Worm (Caenorhabditis elegans) whole organism, midembryonic: ENCODE data around the gene vps-22.
"Not testable (repeated sequence)": the region's sequence is repeated elsewhere in the genome, so short reads cannot be mapped to it uniquely, and the experiment has no call there.

Experiments used
- T22C8.4 ChIP-seq: fragments of 200-800 bp; sonication (Bioruptor generic); IDR thresholded peaks from 2 replicates; pipeline ENCODE4 v1.3.6; 2022; ENCODE audit warnings: missing genetic modification characterization, missing compliant biosample characterization
- cog-1 ChIP-seq: sonication (generic microtip); optimal IDR thresholded peaks from 2 replicates; lab custom pipeline; 2016; ENCODE audit warnings: missing genetic modification characterization, missing compliant biosample characterization
- flt-1 ChIP-seq: fragments of 200-800 bp; sonication (Bioruptor generic); IDR thresholded peaks from 2 replicates; pipeline ENCODE4 v1.3.6; 2022; ENCODE audit warnings: missing genetic modification characterization, missing compliant biosample characterization
- klf-2 ChIP-seq: fragments of 200-800 bp; sonication (Bioruptor generic); conservative IDR thresholded peaks from 2 replicates; pipeline ENCODE4 v1.3.6; 2022; ENCODE audit warnings: missing genetic modification reagents, missing genetic modification characterization, missing compliant biosample characterization
- med-1 ChIP-seq: sonication (generic microtip); optimal IDR thresholded peaks from 2 replicates; lab custom pipeline; 2017; ENCODE audit warnings: missing genetic modification characterization, mild to moderate bottlenecking, missing compliant biosample characterization, antibody characterized with exemption, missing genetic modification reagents; ENCODE audit not compliant: insufficient read depth
- ref-1 ChIP-seq: fragments of 200-800 bp; sonication (Bioruptor generic); conservative IDR thresholded peaks from 2 replicates; pipeline ENCODE4 v1.3.6; 2022; ENCODE audit warnings: missing genetic modification reagents, missing genetic modification characterization, missing compliant biosample characterization
- tab-1 ChIP-seq: fragments of 200-800 bp; sonication (Bioruptor generic); IDR thresholded peaks from 2 replicates; pipeline ENCODE4 v1.3.6; 2022; ENCODE audit warnings: missing genetic modification characterization, missing compliant biosample characterization
- ztf-23 ChIP-seq: fragments of 200-800 bp; sonication (Bioruptor generic); IDR thresholded peaks from 2 replicates; pipeline ENCODE4 v1.3.6; 2022; ENCODE audit warnings: missing genetic modification reagents, missing genetic modification characterization, missing compliant biosample characterization
- ztf-29 ChIP-seq: fragments of 200-800 bp; sonication (Bioruptor generic); IDR thresholded peaks from 2 replicates; pipeline ENCODE4 v1.3.6; 2022; ENCODE audit warnings: missing genetic modification reagents, missing genetic modification characterization, missing compliant biosample characterization

vps-22 gene

DNA sequence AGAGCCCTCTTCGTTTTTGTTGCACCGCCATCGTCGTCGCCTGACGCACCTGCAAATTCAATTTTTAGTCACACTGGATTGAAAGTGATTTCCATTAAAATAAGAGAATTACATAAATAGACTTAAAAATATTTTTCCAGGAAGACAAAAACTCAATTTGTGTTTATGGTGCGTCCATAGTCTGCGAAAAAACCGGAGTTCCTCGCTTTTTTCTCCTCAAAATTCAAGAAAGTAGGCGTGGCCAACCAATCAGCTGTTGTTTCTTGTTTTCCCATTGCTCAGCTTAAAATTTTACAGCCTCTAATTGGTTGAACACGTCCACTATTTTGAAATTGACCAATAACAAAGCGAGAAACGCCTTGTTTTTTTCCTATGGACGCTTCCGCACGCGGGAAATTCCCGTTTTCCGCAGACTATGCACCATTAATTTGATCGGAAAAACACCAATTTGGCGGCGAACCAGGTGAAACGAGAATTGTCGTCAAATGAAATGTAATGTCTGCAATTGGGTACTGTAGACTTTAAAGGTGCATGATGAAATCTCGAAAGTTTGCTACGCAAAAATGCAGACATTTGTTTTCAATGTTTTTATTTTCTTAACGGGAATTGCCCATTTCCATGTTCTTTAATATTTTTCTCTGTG, 22.3 kb upstream of the vps-22 start, which contains the start of gene C27F2.7:
Gene C27F2.7, minus strand, starts transcription at position 51 of the 643 bp plus-strand sequence.
- TF ChIP-seq med-1 = no peak
- TF ChIP-seq klf-2 = no peak
- TF ChIP-seq cog-1 (tag; lab: Kevin White, UChicago) = no peak
- no peak for TF ChIP-seq ztf-23 (GFP tag; lab: Robert Waterston, UW)
- TF ChIP-seq tab-1 (GFP tag; lab: Robert Waterston, UW) = no peak
- TF ChIP-seq flt-1 = no peak
- no peak for TF ChIP-seq ztf-29 (GFP tag; lab: Robert Waterston, UW)
- TF ChIP-seq T22C8.4 = no peak
- TF ChIP-seq ref-1 (GFP tag; lab: Robert Waterston, UW) = no peak

DNA sequence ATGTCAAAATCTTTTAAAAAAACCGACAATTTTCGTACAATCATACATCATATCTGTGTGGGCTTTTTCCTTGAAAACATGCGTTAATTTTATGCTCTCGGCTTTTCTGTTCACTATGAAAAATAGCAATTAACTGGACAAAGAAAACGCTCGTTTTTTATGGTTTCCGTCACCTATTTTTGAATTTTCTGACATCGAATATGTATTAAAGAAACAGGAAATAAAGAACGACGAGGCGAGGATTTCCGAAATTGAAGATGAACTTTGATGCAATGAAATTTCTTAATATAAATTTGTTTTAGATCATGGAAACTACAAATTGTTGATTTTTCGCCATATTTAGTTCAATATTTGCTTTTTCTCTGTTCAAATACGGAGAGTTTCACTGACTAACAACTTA, 21.7 kb upstream of the vps-22 start:
- TF ChIP-seq klf-2 (no peak), T22C8.4 (no peak), cog-1 (tag; lab: Kevin White, UChicago) (no peak), ztf-29 (GFP tag; lab: Robert Waterston, UW) (no peak), ztf-23 (GFP tag; lab: Robert Waterston, UW) (no peak), tab-1 (GFP tag; lab: Robert Waterston, UW) (no peak), med-1 (no peak), flt-1 (no peak), ref-1 (GFP tag; lab: Robert Waterston, UW) (no peak)

DNA sequence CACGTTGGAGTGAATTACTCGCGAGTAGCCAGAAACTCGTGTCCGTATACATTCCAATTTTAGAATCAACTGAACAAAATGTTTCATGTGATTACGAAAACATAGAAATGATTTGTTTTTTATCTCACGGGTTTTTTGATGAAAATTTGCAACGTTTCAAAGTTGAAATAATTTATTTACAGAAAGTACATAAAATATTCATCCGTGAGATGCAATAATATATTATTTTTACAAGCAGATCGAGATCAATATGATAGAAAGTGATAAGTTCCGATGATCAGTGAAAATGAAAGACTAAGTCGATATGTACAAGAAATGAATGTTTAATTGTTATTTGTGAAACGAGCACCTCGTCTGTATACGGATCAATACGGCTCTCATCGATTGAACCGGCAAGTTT, 18.1 kb upstream of the vps-22 start, which contains the start of gene C27F2.6:
Gene C27F2.6, minus strand, starts transcription at position 101 of the 400 bp plus-strand sequence.
- TF ChIP-seq T22C8.4; ref-1 (GFP tag; lab: Robert Waterston, UW); klf-2: not testable (repeated sequence)

DNA sequence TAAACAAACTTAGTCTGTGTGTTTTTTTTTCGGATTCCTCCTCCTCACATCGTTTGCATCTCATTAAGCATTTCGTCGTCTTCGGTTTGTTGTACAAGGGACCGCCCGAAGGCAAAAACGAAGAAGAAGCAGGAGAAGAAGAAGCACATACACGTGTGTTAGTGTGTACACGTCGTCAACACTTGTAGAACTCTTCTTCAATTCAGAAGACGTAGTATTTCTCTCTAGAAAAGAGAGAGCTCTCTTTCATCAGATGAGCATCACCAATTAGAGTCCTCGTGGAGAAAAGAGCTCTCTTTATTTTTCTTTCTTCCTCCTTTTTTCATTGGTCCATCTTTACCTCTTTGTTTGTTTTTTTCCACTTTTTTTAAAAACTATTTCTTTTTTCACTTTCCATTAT, 5.9 kb upstream of the vps-22 start:
- TF ChIP-seq ref-1 (GFP tag; lab: Robert Waterston, UW) (no peak), cog-1 (tag; lab: Kevin White, UChicago) (no peak), klf-2 (no peak), ztf-23 (GFP tag; lab: Robert Waterston, UW) (no peak), flt-1 (no peak), ztf-29 (GFP tag; lab: Robert Waterston, UW) (no peak), tab-1 (GFP tag; lab: Robert Waterston, UW) (no peak), med-1 (no peak), T22C8.4 (no peak)

DNA sequence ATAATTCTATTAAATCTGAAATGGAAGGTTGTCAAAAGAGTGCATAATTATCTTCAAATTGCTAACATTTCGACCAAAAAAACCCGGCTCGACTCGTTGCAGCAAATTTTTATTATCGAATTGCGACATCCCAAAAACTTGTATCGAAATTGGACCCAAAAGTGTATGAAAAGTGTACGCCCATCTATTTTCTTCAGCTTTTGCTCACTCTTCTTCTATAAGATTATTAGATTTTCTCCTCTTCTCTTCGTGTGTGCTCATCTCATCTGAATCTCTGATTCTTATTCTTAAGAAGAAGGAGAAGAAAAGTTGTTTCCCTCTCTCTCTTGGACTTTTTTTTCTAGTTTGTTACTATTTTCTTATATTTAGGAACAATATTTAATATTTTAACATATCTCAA, 4.9 kb upstream of the vps-22 start:
- no peak for TF ChIP-seq klf-2
- no peak for TF ChIP-seq ztf-29 (GFP tag; lab: Robert Waterston, UW)
- TF ChIP-seq T22C8.4 = no peak
- no peak for TF ChIP-seq flt-1
- TF ChIP-seq cog-1 (tag; lab: Kevin White, UChicago) = no peak
- TF ChIP-seq ztf-23 (GFP tag; lab: Robert Waterston, UW) = no peak
- TF ChIP-seq med-1 = no peak
- TF ChIP-seq ref-1 (GFP tag; lab: Robert Waterston, UW) = no peak
- no peak for TF ChIP-seq tab-1 (GFP tag; lab: Robert Waterston, UW)

DNA sequence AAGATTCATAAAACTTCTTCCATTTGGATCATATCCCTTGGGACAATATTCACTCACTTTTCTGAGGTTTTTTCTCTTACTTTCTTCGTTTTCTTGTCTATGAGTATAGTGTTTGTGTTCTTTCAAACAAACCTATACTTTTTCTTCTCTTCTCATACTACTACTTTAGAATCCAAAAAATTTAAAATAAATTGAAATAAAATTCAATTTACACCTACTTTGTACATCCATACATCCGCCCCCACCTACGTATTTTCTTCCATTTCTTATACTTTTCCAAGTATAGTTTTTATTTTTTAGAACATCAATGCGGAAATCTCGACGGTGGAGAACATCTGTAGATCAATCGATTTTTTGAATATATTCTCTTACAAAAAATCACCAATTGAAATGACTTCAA, 3.0 kb upstream of the vps-22 start, which contains the start of gene nca-2:
Gene nca-2, plus strand, starts transcription at position 301 of the 400 bp plus-strand sequence.
- no peak for TF ChIP-seq ref-1 (GFP tag; lab: Robert Waterston, UW)

DNA sequence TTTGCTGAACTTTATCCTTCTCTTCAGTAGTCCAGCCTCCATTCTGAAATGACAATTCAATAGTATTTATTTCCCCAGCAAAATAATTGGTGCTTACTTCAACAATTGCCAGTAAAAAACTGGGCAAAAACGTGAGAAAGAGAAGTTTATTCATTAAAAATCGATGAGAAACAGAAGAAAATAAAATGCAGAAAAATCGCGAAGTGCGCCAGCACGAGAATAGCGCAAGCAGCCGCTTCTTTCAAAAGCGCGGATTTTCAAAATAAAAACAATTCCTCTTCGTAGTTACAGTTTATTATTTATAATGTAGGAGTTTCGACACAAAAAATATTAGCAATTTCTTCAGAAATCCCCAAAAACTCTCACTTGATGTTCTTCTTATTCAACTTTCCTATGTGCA, 593 bp upstream of the vps-22 start, which contains the start of gene C27F2.9:
Gene C27F2.9, minus strand, starts transcription at position 159 of the 400 bp plus-strand sequence.
- TF ChIP-seq ztf-23 (GFP tag; lab: Robert Waterston, UW) (peak; percentile 61; the same call in 1 of the 2 replicates), flt-1 (peak; percentile 76), med-1 (peak; percentile 1), cog-1 (tag; lab: Kevin White, UChicago) (no peak), ref-1 (GFP tag; lab: Robert Waterston, UW) (no peak), T22C8.4 (0 out of 2 replicates have a peak, but pooled peaks have one; percentile 27), tab-1 (GFP tag; lab: Robert Waterston, UW) (0 out of 2 replicates have a peak, but pooled peaks have one; percentile 22), ztf-29 (GFP tag; lab: Robert Waterston, UW) (no peak), klf-2 (no peak)

DNA sequence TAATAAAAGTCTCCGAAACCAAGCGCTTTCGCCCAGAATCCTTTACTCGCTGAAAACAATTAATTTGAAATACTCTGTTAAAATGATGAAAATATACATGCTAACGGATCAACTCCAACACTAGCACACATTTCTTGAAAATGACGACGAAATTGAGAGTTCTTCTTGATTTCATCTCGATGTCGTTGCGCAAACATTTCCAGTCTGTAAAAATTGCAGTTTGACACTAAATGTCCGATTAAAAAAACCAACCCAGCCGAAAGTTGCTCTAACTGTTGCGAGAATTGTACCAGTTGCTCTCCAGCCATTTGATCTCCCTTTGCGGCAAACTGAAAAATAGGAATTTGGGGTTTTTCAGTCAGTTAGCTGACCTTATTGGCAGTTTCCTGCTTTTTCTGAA, 1.0 kb downstream of the vps-22 start:
- TF ChIP-seq med-1 (no peak), ztf-23 (GFP tag; lab: Robert Waterston, UW) (no peak), ref-1 (GFP tag; lab: Robert Waterston, UW) (no peak), tab-1 (GFP tag; lab: Robert Waterston, UW) (no peak), ztf-29 (GFP tag; lab: Robert Waterston, UW) (no peak), T22C8.4 (no peak), cog-1 (tag; lab: Kevin White, UChicago) (no peak), flt-1 (no peak), klf-2 (no peak)

DNA sequence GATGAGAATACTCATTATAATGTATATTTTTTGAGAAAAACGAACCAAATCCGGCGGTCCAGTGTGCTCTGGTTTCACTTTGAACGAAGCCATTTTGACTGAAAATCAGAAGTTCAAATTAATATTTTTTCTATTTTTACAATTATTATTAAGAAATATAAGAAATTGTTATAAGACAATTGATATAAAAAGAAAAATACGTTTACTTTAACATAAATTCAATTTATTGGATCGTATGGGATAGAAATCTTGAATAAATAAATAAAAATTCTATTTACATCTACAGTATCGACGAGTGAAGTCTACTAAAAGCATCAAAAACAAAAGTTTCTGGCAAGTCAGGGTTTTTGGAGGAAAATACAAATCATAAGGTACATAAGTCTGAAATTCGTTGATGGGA, 2.1 kb downstream of the vps-22 start, which contains the start of gene C27F2.4:
Gene C27F2.4, minus strand, starts transcription at position 101 of the 400 bp plus-strand sequence.
- TF ChIP-seq cog-1 (tag; lab: Kevin White, UChicago) = no peak

DNA sequence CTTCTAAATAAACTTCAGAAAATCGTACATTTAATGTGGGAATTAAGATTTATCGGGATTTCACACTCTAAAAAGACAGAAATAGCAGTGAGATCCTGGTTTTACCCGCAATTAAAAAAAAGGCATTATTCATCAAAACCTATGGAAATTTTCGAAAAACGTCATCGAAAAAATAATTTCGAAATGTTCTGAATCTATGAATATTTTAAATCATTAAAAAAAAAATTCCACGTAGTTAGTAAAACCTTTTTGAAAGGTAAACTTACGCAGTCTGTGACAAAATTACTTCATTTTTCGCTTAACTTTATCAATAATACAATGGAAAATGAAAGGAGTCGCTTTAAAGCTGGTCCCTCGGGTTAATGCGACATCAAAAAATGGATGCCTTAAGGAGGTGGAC, 5.7 kb downstream of the vps-22 start, which contains the start of gene C26E6.1:
Gene C26E6.1, plus strand, starts transcription at position 301 of the 400 bp plus-strand sequence.
- TF ChIP-seq flt-1 (no peak), klf-2 (no peak), cog-1 (tag; lab: Kevin White, UChicago) (no peak), ztf-29 (GFP tag; lab: Robert Waterston, UW) (no peak), tab-1 (GFP tag; lab: Robert Waterston, UW) (no peak), ref-1 (GFP tag; lab: Robert Waterston, UW) (no peak), ztf-23 (GFP tag; lab: Robert Waterston, UW) (no peak), T22C8.4 (no peak), med-1 (no peak)
